Worm (Caenorhabditis elegans) whole organism, L4 larva: Measurements from ENCODE around the gene srsx-3.

Experiments used
- F10B5.3 ChIP-seq: sonication (generic microtip); optimal IDR thresholded peaks from 2 replicates; lab custom pipeline; 2016; ENCODE audit warnings: mild to moderate bottlenecking, missing genetic modification characterization, missing compliant biosample characterization
- F44E2.7 ChIP-seq: fragments of 200-800 bp; sonication (Bioruptor generic); IDR thresholded peaks from 2 replicates; pipeline ENCODE4 v2.1.2; 2022; ENCODE audit warnings: missing genetic modification characterization, missing compliant biosample characterization
- F49E8.2 ChIP-seq: sonication (generic microtip); optimal IDR thresholded peaks from 2 replicates; lab custom pipeline; 2016; ENCODE audit warnings: missing compliant biosample characterization, mild to moderate bottlenecking, missing genetic modification characterization, borderline replicate concordance
- R02D3.7 ChIP-seq: fragments of 150-350 bp; sonication (generic microtip); optimal IDR thresholded peaks from 3 replicates; lab custom pipeline; 2014; ENCODE audit warnings: missing biosample characterization, missing genetic modification characterization
- T20F7.1 ChIP-seq: fragments of 200-800 bp; sonication (Bioruptor generic); optimal IDR thresholded peaks from 2 replicates; lab custom pipeline; 2018; ENCODE audit warnings: mild to moderate bottlenecking, missing genetic modification characterization, missing compliant biosample characterization
- T26A8.4 ChIP-seq: fragments of 200-800 bp; sonication (Bioruptor generic); IDR thresholded peaks from 2 replicates; pipeline ENCODE4 v1.3.6; 2022; ENCODE audit warnings: missing genetic modification characterization, missing compliant biosample characterization
- Y105C5A.15 ChIP-seq: fragments of 200-800 bp; sonication (Bioruptor generic); IDR thresholded peaks from 2 replicates; pipeline ENCODE4 v1.3.6; 2022; ENCODE audit warnings: missing genetic modification characterization, missing compliant biosample characterization
- ZK337.2 ChIP-seq: fragments of 200-800 bp; sonication (Bioruptor generic); IDR thresholded peaks from 2 replicates; pipeline ENCODE4 v1.3.6; 2022; ENCODE audit warnings: missing genetic modification reagents, missing genetic modification characterization, missing compliant biosample characterization
- ZK546.5 ChIP-seq, 2 experiments: sonication (generic microtip); optimal IDR thresholded peaks; 2 replicates each; lab custom pipeline; 2017; ENCODE audit warnings: missing biosample characterization in 2 of 2, missing genetic modification characterization in 2 of 2
- ama-1 ChIP-seq: fragments of 150-350 bp; optimal IDR thresholded peaks from 2 replicates; lab custom pipeline; 2014; ENCODE audit warnings: inconsistent platforms, mixed read lengths
- ceh-20 ChIP-seq: fragments of 200-800 bp; sonication (Bioruptor generic); IDR thresholded peaks from 2 replicates; pipeline ENCODE4 v1.3.6; 2022; ENCODE audit warnings: missing genetic modification reagents, missing genetic modification characterization, missing compliant biosample characterization
- ceh-28 ChIP-seq: fragments of 150-350 bp; optimal IDR thresholded peaks from 2 replicates; lab custom pipeline; 2014; ENCODE audit warnings: missing biosample characterization, missing genetic modification reagents, missing genetic modification characterization
- ces-1 ChIP-seq: fragments of 150-350 bp; sonication (generic microtip); optimal IDR thresholded peaks from 4 replicates; lab custom pipeline; 2014; ENCODE audit warnings: missing biosample characterization, missing genetic modification reagents, missing genetic modification characterization
- daf-12 ChIP-seq: fragments of 150-350 bp; optimal IDR thresholded peaks from 2 replicates; lab custom pipeline; 2014; ENCODE audit warnings: missing biosample characterization, missing genetic modification reagents, missing genetic modification characterization
- daf-8 ChIP-seq: fragments of 200-800 bp; sonication (Bioruptor generic); IDR thresholded peaks from 2 replicates; pipeline ENCODE4 v1.3.6; 2022; ENCODE audit warnings: missing genetic modification characterization, missing compliant biosample characterization
- duxl-1 ChIP-seq: sonication (generic microtip); optimal IDR thresholded peaks from 2 replicates; lab custom pipeline; 2016; ENCODE audit warnings: mild to moderate bottlenecking, missing genetic modification characterization, moderate library complexity, missing compliant biosample characterization; ENCODE audit not compliant: poor library complexity
- fkh-10 ChIP-seq: fragments of 150-350 bp; optimal IDR thresholded peaks from 2 replicates; lab custom pipeline; 2014; ENCODE audit warnings: missing biosample characterization, missing genetic modification reagents, missing genetic modification characterization
- fos-1 ChIP-seq: fragments of 150-350 bp; optimal IDR thresholded peaks from 2 replicates; lab custom pipeline; 2014; ENCODE audit warnings: missing biosample characterization, missing genetic modification characterization
- gei-8 ChIP-seq: fragments of 200-800 bp; sonication (Bioruptor generic); optimal IDR thresholded peaks from 2 replicates; lab custom pipeline; 2018; ENCODE audit warnings: mild to moderate bottlenecking, missing genetic modification characterization, missing compliant biosample characterization
- hlh-30 ChIP-seq: sonication (generic microtip); optimal IDR thresholded peaks from 2 replicates; lab custom pipeline; 2017; ENCODE audit warnings: antibody characterized with exemption, mild to moderate bottlenecking, missing genetic modification characterization, missing compliant biosample characterization; ENCODE audit not compliant: insufficient read depth
- lim-7 ChIP-seq: fragments of 200-800 bp; sonication (Bioruptor generic); IDR thresholded peaks from 2 replicates; pipeline ENCODE4 v1.3.6; 2022; ENCODE audit warnings: missing genetic modification characterization, missing compliant biosample characterization
- lin-1 ChIP-seq: fragments of 200-800 bp; sonication (Bioruptor generic); IDR thresholded peaks from 2 replicates; pipeline ENCODE4 v1.3.6; 2022; ENCODE audit warnings: missing genetic modification reagents, missing genetic modification characterization, missing compliant biosample characterization
- lin-13 ChIP-seq: fragments of 150-350 bp; optimal IDR thresholded peaks from 2 replicates; lab custom pipeline; 2014; ENCODE audit warnings: missing biosample characterization, missing genetic modification reagents, missing genetic modification characterization
- lin-15B ChIP-seq: fragments of 150-350 bp; sonication (generic microtip); optimal IDR thresholded peaks from 3 replicates; lab custom pipeline; 2014; ENCODE audit warnings: missing biosample characterization, missing genetic modification characterization
- lin-29 ChIP-seq: fragments of 200-800 bp; sonication (Bioruptor generic); IDR thresholded peaks from 2 replicates; pipeline ENCODE4 v1.3.6; 2022; ENCODE audit warnings: missing genetic modification reagents, missing genetic modification characterization, missing compliant biosample characterization
- lin-38 ChIP-seq: fragments of 200-800 bp; sonication (Bioruptor generic); IDR thresholded peaks from 2 replicates; pipeline ENCODE4 v1.3.6; 2022; ENCODE audit warnings: missing genetic modification reagents, missing genetic modification characterization, missing compliant biosample characterization
- lin-39 ChIP-seq: fragments of 150-350 bp; optimal IDR thresholded peaks from 2 replicates; lab custom pipeline; 2014; ENCODE audit warnings: missing biosample characterization, missing genetic modification reagents, missing genetic modification characterization
- lir-3 ChIP-seq: sonication (generic microtip); optimal IDR thresholded peaks from 2 replicates; lab custom pipeline; 2016; ENCODE audit warnings: mild to moderate bottlenecking, missing genetic modification characterization, missing compliant biosample characterization
- madf-5 ChIP-seq, 2 experiments: fragments of 200-800 bp; sonication (Bioruptor generic); IDR thresholded peaks; 2 replicates each; pipeline ENCODE4 v1.3.6; 2022; ENCODE audit warnings: missing compliant biosample characterization in 2 of 2, missing genetic modification characterization in 2 of 2
- mdt-29 ChIP-seq: fragments of 200-800 bp; sonication (Bioruptor generic); IDR thresholded peaks from 2 replicates; pipeline ENCODE4 v1.3.6; 2022; ENCODE audit warnings: missing genetic modification reagents, missing genetic modification characterization, missing compliant biosample characterization
- mep-1 ChIP-seq: fragments of 150-350 bp; sonication (generic microtip); optimal IDR thresholded peaks from 3 replicates; lab custom pipeline; 2014; ENCODE audit warnings: missing biosample characterization, missing genetic modification characterization
- mes-2 ChIP-seq: sonication (generic microtip); optimal IDR thresholded peaks from 2 replicates; lab custom pipeline; 2016; ENCODE audit warnings: missing genotype, mild to moderate bottlenecking, missing genetic modification characterization, missing compliant biosample characterization; ENCODE audit not compliant: poor library complexity, severe bottlenecking
- mxl-2 ChIP-seq: fragments of 200-800 bp; sonication (Bioruptor generic); conservative IDR thresholded peaks from 2 replicates; pipeline ENCODE4 v1.3.6; 2022; ENCODE audit warnings: missing genetic modification reagents, missing genetic modification characterization, missing compliant biosample characterization
- mxl-3 ChIP-seq: fragments of 200-800 bp; sonication (Bioruptor generic); optimal IDR thresholded peaks from 2 replicates; lab custom pipeline; 2018; ENCODE audit warnings: mild to moderate bottlenecking, missing genetic modification characterization, missing compliant biosample characterization
- nhr-102 ChIP-seq: sonication (generic microtip); optimal IDR thresholded peaks from 2 replicates; lab custom pipeline; 2016; ENCODE audit warnings: mild to moderate bottlenecking, missing genetic modification characterization, moderate library complexity, missing compliant biosample characterization
- nhr-11 ChIP-seq: fragments of 150-350 bp; optimal IDR thresholded peaks from 2 replicates; lab custom pipeline; 2014; ENCODE audit warnings: missing biosample characterization, missing genetic modification characterization
- nhr-25 ChIP-seq: sonication (generic microtip); optimal IDR thresholded peaks from 2 replicates; lab custom pipeline; 2017; ENCODE audit warnings: missing genetic modification characterization, mild to moderate bottlenecking, missing compliant biosample characterization, antibody characterized with exemption, moderate library complexity, borderline replicate concordance; ENCODE audit not compliant: insufficient read depth
- nhr-28 ChIP-seq: fragments of 150-350 bp; optimal IDR thresholded peaks from 2 replicates; lab custom pipeline; 2014; ENCODE audit warnings: missing biosample characterization, missing genetic modification characterization
- nhr-41 ChIP-seq: fragments of 200-800 bp; sonication (Bioruptor generic); IDR thresholded peaks from 2 replicates; pipeline ENCODE4 v1.3.6; 2022; ENCODE audit warnings: missing genetic modification reagents, missing genetic modification characterization, missing compliant biosample characterization
- nhr-48 ChIP-seq: sonication (generic microtip); optimal IDR thresholded peaks from 2 replicates; lab custom pipeline; 2016; ENCODE audit warnings: mild to moderate bottlenecking, missing genetic modification characterization, missing compliant biosample characterization
- nhr-6 ChIP-seq: fragments of 150-350 bp; optimal IDR thresholded peaks from 2 replicates; lab custom pipeline; 2014; ENCODE audit warnings: missing biosample characterization, missing genetic modification characterization
- pqm-1 ChIP-seq: sonication (generic microtip); optimal IDR thresholded peaks from 2 replicates; lab custom pipeline; 2017; ENCODE audit warnings: missing biosample characterization, missing genetic modification characterization
- saeg-2 ChIP-seq: fragments of 200-800 bp; sonication (Bioruptor generic); IDR thresholded peaks from 2 replicates; pipeline ENCODE4 v1.3.6; 2022; ENCODE audit warnings: missing genetic modification reagents, missing genetic modification characterization, missing compliant biosample characterization
- set-16 ChIP-seq: fragments of 200-800 bp; sonication (Bioruptor generic); IDR thresholded peaks from 2 replicates; pipeline ENCODE4 v1.3.6; 2022; ENCODE audit warnings: missing genetic modification reagents, missing genetic modification characterization, missing compliant biosample characterization
- snpc-4 ChIP-seq: fragments of 150-350 bp; optimal IDR thresholded peaks from 2 replicates; lab custom pipeline; 2014; ENCODE audit warnings: missing biosample characterization, missing genetic modification characterization
- unc-62 ChIP-seq, 3 experiments: fragments of 150-350 bp in 1 of 3; sonication (generic microtip); optimal IDR thresholded peaks in 2 of 3; peaks in 1 of 3; 1 replicate in 1 of 3; 2 replicates in 2 of 3; lab custom pipeline; 2014 to 2017; ENCODE audit warnings: missing biosample characterization in 3 of 3, missing genetic modification characterization in 3 of 3, missing genetic modification reagents in 3 of 3, missing genotype in 1 of 3
- vab-7 ChIP-seq: fragments of 200-800 bp; sonication (Bioruptor generic); IDR thresholded peaks from 2 replicates; pipeline ENCODE4 v1.3.6; 2022; ENCODE audit warnings: missing genetic modification reagents, missing genetic modification characterization, missing compliant biosample characterization
- zfp-2 ChIP-seq: sonication (generic microtip); optimal IDR thresholded peaks from 2 replicates; lab custom pipeline; 2016; ENCODE audit warnings: mild to moderate bottlenecking, missing genetic modification characterization, missing compliant biosample characterization
- zfp-3 ChIP-seq: fragments of 200-800 bp; sonication (Bioruptor generic); conservative IDR thresholded peaks from 2 replicates; pipeline ENCODE4 v1.3.6; 2022; ENCODE audit warnings: missing genetic modification reagents, missing genetic modification characterization, missing compliant biosample characterization
- ztf-7 ChIP-seq: fragments of 150-350 bp; optimal IDR thresholded peaks from 2 replicates; lab custom pipeline; 2014; ENCODE audit warnings: missing biosample characterization, missing genetic modification characterization

srsx-3 gene

ce11 chrV:7977701-7978461 is 40.8 kb upstream of the srsx-3 start, which contains the start of gene let-413 (continued):
- TF ChIP-seq nhr-41 (GFP tag; lab: Robert Waterston, UW) = no peak
- no peak for TF ChIP-seq duxl-1
- peak; percentile 52 for TF ChIP-seq mes-2 (tag; lab: Kevin White, UChicago)
- TF ChIP-seq ceh-28 (tag; lab: Kevin White, UChicago) = no peak
- TF ChIP-seq R02D3.7 (tag; lab: Kevin White, UChicago) = no peak
- no peak for TF ChIP-seq lim-7 (GFP tag; lab: Robert Waterston, UW)
- TF ChIP-seq ama-1 (lab: Kevin White, UChicago) = no peak
- TF ChIP-seq snpc-4 = no peak
- TF ChIP-seq lin-13 (GFP tag; lab: Kevin White, UChicago) = no peak
- TF ChIP-seq daf-8 (GFP tag; lab: Robert Waterston, UW) = no peak
- TF ChIP-seq nhr-48 = no peak
- no peak for TF ChIP-seq mdt-29 (GFP tag; lab: Robert Waterston, UW)
- TF ChIP-seq nhr-25 (tag; lab: Kevin White, UChicago) = no peak
- TF ChIP-seq lin-29 (GFP tag; lab: Robert Waterston, UW) = no peak
- TF ChIP-seq daf-12 (tag; lab: Kevin White, UChicago) = no peak
- TF ChIP-seq T26A8.4 (GFP tag; lab: Robert Waterston, UW) = no peak
- no peak for TF ChIP-seq set-16 (GFP tag; lab: Robert Waterston, UW)
- TF ChIP-seq nhr-6 = peak; percentile 44
- TF ChIP-seq lir-3 = no peak
- no peak for TF ChIP-seq madf-5 (GFP tag; IDR thresholded peaks at IDR 0.05; lab: Robert Waterston, UW)
- TF ChIP-seq lin-39 (tag; lab: Kevin White, UChicago) = no peak
- no peak for TF ChIP-seq F44E2.7
- TF ChIP-seq unc-62 (GFP tag; optimal IDR thresholded peaks at IDR 0.05 in 1 of 2; lab: Kevin White, UChicago) = peak in 1 of 2 experiments; percentile 88
- no peak for TF ChIP-seq unc-62 (tag; optimal IDR thresholded peaks at IDR 0.05; lab: Kevin White, UChicago)
- TF ChIP-seq mxl-2 (GFP tag; lab: Robert Waterston, UW) = no peak
- peak; percentile 20 for TF ChIP-seq mep-1 (tag; lab: Kevin White, UChicago)
- no peak for TF ChIP-seq zfp-3
- TF ChIP-seq fos-1 = no peak
- TF ChIP-seq fkh-10 = peak; percentile 16
- no peak for TF ChIP-seq lin-38 (GFP tag; lab: Robert Waterston, UW)
- no peak for TF ChIP-seq saeg-2
- no peak for TF ChIP-seq gei-8 (GFP tag; lab: Kevin White, UChicago)
- TF ChIP-seq nhr-28 (tag; lab: Kevin White, UChicago) = peak; percentile 66
- no peak for TF ChIP-seq ces-1
- TF ChIP-seq mxl-3 = peak; percentile 37
- no peak for TF ChIP-seq zfp-2 (tag; lab: Kevin White, UChicago)
- TF ChIP-seq nhr-11 (tag; lab: Kevin White, UChicago) = no peak
- no peak for TF ChIP-seq Y105C5A.15 (GFP tag; lab: Robert Waterston, UW)
- no peak for TF ChIP-seq ztf-7 (tag; lab: Kevin White, UChicago)
- no peak for TF ChIP-seq ceh-20 (GFP tag; lab: Robert Waterston, UW)
- TF ChIP-seq nhr-102 (tag; lab: Kevin White, UChicago) = no peak
- no peak for TF ChIP-seq lin-15B (tag; lab: Kevin White, UChicago)
- peak; percentile 76 for TF ChIP-seq pqm-1 (tag; lab: Kevin White, UChicago)
- TF ChIP-seq ZK546.5 (tag; optimal IDR thresholded peaks at IDR 0.05; lab: Kevin White, UChicago) = no peak
- TF ChIP-seq hlh-30 (tag; lab: Kevin White, UChicago) = peak; percentile 8
- TF ChIP-seq T20F7.1 (GFP tag; lab: Kevin White, UChicago) = no peak
- no peak for TF ChIP-seq lin-1 (GFP tag; lab: Robert Waterston, UW)
- TF ChIP-seq F10B5.3 (tag; lab: Kevin White, UChicago) = no peak
- no peak for TF ChIP-seq vab-7 (GFP tag; lab: Robert Waterston, UW)
- TF ChIP-seq ZK337.2 (GFP tag; lab: Robert Waterston, UW) = no peak
- TF ChIP-seq F49E8.2 (tag; lab: Kevin White, UChicago) = no peak
